Worm (Caenorhabditis elegans): Measurements from ENCODE around the gene F13A2.4.

DNA sequence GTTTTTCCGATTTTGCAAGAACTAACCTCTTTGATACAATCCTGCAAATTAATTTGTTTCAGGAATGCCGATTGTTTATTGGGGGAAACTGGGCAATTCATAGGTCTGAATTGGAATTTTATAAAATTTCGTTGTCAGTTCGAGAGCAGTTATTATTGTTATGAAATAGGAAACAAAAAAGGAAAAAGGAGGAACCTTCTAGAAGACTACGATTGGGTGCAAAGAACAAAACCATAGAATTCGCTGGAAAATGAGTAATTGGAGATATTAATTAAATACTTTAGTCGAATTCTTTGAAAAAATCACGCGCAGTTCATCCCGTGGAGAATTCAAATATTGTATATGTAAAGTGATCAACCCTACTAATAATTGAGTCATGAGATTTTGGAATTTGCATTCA, 12.6 kb downstream of the F13A2.4 start, which contains the start of gene F13A2.9:
- TF ChIP-seq skn-1 (tag; optimal IDR thresholded peaks at IDR 0.05) (no peak), ama-1 (optimal IDR thresholded peaks at IDR 0.05) (no peak), ceh-82 (tag; optimal IDR thresholded peaks at IDR 0.05) (no peak), lir-3 (tag; optimal IDR thresholded peaks at IDR 0.05; ENCODE audit: poor library complexity) (no peak), nhr-12 (tag; optimal IDR thresholded peaks at IDR 0.05) (no peak), nhr-76 (tag; optimal IDR thresholded peaks at IDR 0.05) (no peak), rnt-1 (tag; optimal IDR thresholded peaks at IDR 0.05) (no peak), nhr-90 (tag; optimal IDR thresholded peaks at IDR 0.05; ENCODE audit: poor library complexity) (no peak), nhr-77 (tag; optimal IDR thresholded peaks at IDR 0.05) (no peak), pqm-1 (tag; optimal IDR thresholded peaks at IDR 0.05) (no peak), mdl-1 (tag; optimal IDR thresholded peaks at IDR 0.05) (no peak), ceh-63 (GFP tag; optimal IDR thresholded peaks at IDR 0.05) (no peak), ceh-8 (GFP tag; optimal IDR thresholded peaks at IDR 0.05) (peak; percentile 74)

Data from whole organism, L1 larva.